Fruit fly (Drosophila melanogaster) whole organism, embryonic: Measurements from ENCODE around the gene CG34160.

Source experiments
- CG10366 ChIP-seq: fragments of 200-800 bp; sonication (Bioruptor generic); IDR thresholded peaks from 2 replicates; pipeline ENCODE4 v1.3.6; 2022; ENCODE audit warnings: missing biosample characterization, missing genetic modification characterization
- CG12299 ChIP-seq: fragments of 200-800 bp; sonication (Bioruptor generic); optimal IDR thresholded peaks from 2 replicates; lab custom pipeline; 2018; ENCODE audit warnings: missing biosample characterization, mild to moderate bottlenecking, missing genetic modification characterization
- CG17328 ChIP-seq: fragments of 200-800 bp; sonication (Bioruptor generic); IDR thresholded peaks from 2 replicates; pipeline ENCODE4 v1.3.6; 2022; ENCODE audit warnings: missing biosample characterization, missing genetic modification characterization
- Dll ChIP-seq: fragments of 200-800 bp; sonication (Bioruptor generic); IDR thresholded peaks from 4 replicates; pipeline ENCODE4 v1.3.6; 2022; ENCODE audit warnings: missing biosample characterization, missing genetic modification characterization; ENCODE audit not compliant: partially characterized antibody
- NFAT ChIP-seq: fragments of 200-800 bp; sonication (Bioruptor generic); IDR thresholded peaks from 2 replicates; pipeline ENCODE4 v1.3.6; 2022; ENCODE audit warnings: missing biosample characterization, missing genetic modification characterization
- Sox102F ChIP-seq: fragments of 200-800 bp; sonication (Bioruptor generic); optimal IDR thresholded peaks from 2 replicates; lab custom pipeline; 2018; ENCODE audit warnings: missing biosample characterization, mild to moderate bottlenecking, missing genetic modification characterization, moderate library complexity
- bbx ChIP-seq: fragments of 200-800 bp; sonication (Bioruptor generic); IDR thresholded peaks from 2 replicates; pipeline ENCODE4 v1.3.6; 2022; ENCODE audit warnings: missing biosample characterization, missing genetic modification characterization; ENCODE audit not compliant: partially characterized antibody
- gfzf ChIP-seq: fragments of 200-800 bp; sonication (Bioruptor generic); optimal IDR thresholded peaks from 2 replicates; lab custom pipeline; 2016; ENCODE audit warnings: missing biosample characterization, mild to moderate bottlenecking, missing genetic modification characterization, moderate library complexity
- h ChIP-seq: fragments of >200 bp; optimal IDR thresholded peaks from 2 replicates; lab custom pipeline; 2017
- hkb ChIP-seq, 2 experiments: fragments of 200-800 bp in 1 of 2; fragments of >200 bp in 1 of 2; sonication (Bioruptor generic) in 1 of 2; IDR thresholded peaks in 1 of 2; optimal IDR thresholded peaks in 1 of 2; 2 replicates each; pipeline versions ENCODE4 v1.3.6 to Lab custom; 2017 to 2022; ENCODE audit warnings: missing biosample characterization in 1 of 2, missing genetic modification characterization in 1 of 2
- inv ChIP-seq: fragments of 200-800 bp; sonication (Bioruptor generic); IDR thresholded peaks from 2 replicates; pipeline ENCODE4 v1.3.6; 2022; ENCODE audit warnings: missing biosample characterization, missing genetic modification characterization; ENCODE audit not compliant: partially characterized antibody

DNA sequence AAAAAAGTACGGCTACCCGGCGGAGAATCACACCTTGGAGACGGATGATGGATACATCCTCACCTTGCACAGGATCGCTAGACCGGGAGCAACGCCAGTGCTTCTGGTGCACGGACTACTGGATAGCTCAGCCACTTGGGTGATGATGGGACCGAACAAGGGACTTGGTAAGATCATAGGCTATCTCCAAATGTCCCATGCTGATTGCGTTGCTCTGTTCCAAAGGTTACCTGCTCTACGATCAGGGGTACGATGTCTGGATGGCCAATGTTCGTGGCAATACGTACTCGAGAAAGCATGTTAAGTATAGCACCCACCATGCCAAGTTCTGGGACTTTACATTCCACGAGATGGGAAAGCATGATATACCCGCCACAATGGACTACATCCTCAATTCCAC lies 49.5 kb upstream of the CG34160 start:
- TF ChIP-seq bbx (GFP tag; lab: Robert Waterston, UW) = no peak
- no peak for TF ChIP-seq CG10366 (GFP tag; lab: Robert Waterston, UW)
- TF ChIP-seq gfzf (GFP tag; lab: Kevin White, UChicago) = no peak
- TF ChIP-seq CG12299 (tag; lab: Kevin White, UChicago) = no peak
- no peak for TF ChIP-seq CG17328 (GFP tag; lab: Robert Waterston, UW)
- TF ChIP-seq Dll = no peak
- no peak for TF ChIP-seq inv (GFP tag; lab: Robert Waterston, UW)
- no peak for TF ChIP-seq NFAT (GFP tag; lab: Robert Waterston, UW)
- TF ChIP-seq hkb (optimal IDR thresholded peaks at IDR 0.05; lab: Kevin White, UChicago) = no peak
- no peak for TF ChIP-seq hkb (GFP tag; IDR thresholded peaks at IDR 0.05; lab: Robert Waterston, UW)
- no peak for TF ChIP-seq Sox102F
- TF ChIP-seq h (lab: Kevin White, UChicago) = no peak
